Worm (Caenorhabditis elegans) whole organism, L4 larva: ENCODE results near the gene mrps-18C.

Source experiments
- F10B5.3 ChIP-seq: sonication (generic microtip); optimal IDR thresholded peaks from 2 replicates; lab custom pipeline; 2016; ENCODE audit warnings: mild to moderate bottlenecking, missing genetic modification characterization, missing compliant biosample characterization
- F44E2.7 ChIP-seq: fragments of 200-800 bp; sonication (Bioruptor generic); IDR thresholded peaks from 2 replicates; pipeline ENCODE4 v2.1.2; 2022; ENCODE audit warnings: missing genetic modification characterization, missing compliant biosample characterization
- T20F7.1 ChIP-seq: fragments of 200-800 bp; sonication (Bioruptor generic); optimal IDR thresholded peaks from 2 replicates; lab custom pipeline; 2018; ENCODE audit warnings: mild to moderate bottlenecking, missing genetic modification characterization, missing compliant biosample characterization
- Y105C5A.15 ChIP-seq: fragments of 200-800 bp; sonication (Bioruptor generic); IDR thresholded peaks from 2 replicates; pipeline ENCODE4 v1.3.6; 2022; ENCODE audit warnings: missing genetic modification characterization, missing compliant biosample characterization
- Y48G9A.11 ChIP-seq: fragments of 200-800 bp; sonication (Bioruptor generic); IDR thresholded peaks from 2 replicates; pipeline ENCODE4 v1.3.6; 2022; ENCODE audit warnings: missing genetic modification reagents, missing genetic modification characterization, missing compliant biosample characterization
- ZK337.2 ChIP-seq: fragments of 200-800 bp; sonication (Bioruptor generic); IDR thresholded peaks from 2 replicates; pipeline ENCODE4 v1.3.6; 2022; ENCODE audit warnings: missing genetic modification reagents, missing genetic modification characterization, missing compliant biosample characterization
- ZK546.5 ChIP-seq, 2 experiments: sonication (generic microtip); optimal IDR thresholded peaks; 2 replicates each; lab custom pipeline; 2017; ENCODE audit warnings: missing biosample characterization in 2 of 2, missing genetic modification characterization in 2 of 2
- aha-1 ChIP-seq: fragments of 150-350 bp; peaks from one replicate; lab custom pipeline; 2014; ENCODE audit warnings: missing biosample characterization, missing genetic modification characterization
- daf-12 ChIP-seq: fragments of 150-350 bp; optimal IDR thresholded peaks from 2 replicates; lab custom pipeline; 2014; ENCODE audit warnings: missing biosample characterization, missing genetic modification reagents, missing genetic modification characterization
- daf-16 ChIP-seq, 3 experiments: sonication (generic microtip); optimal IDR thresholded peaks; 2 replicates each; lab custom pipeline; 2016 to 2017; ENCODE audit warnings: missing genetic modification characterization in 3 of 3, missing genetic modification reagents in 3 of 3, mild to moderate bottlenecking in 2 of 3, missing compliant biosample characterization in 2 of 3, missing biosample characterization in 1 of 3, moderate library complexity in 1 of 3
- dmd-6 ChIP-seq: fragments of 200-800 bp; sonication (Bioruptor generic); IDR thresholded peaks from 2 replicates; pipeline ENCODE4 v1.3.6; 2022; ENCODE audit warnings: missing genetic modification reagents, missing genetic modification characterization, missing compliant biosample characterization
- dmd-8 ChIP-seq: fragments of 200-800 bp; sonication (Bioruptor generic); IDR thresholded peaks from 2 replicates; pipeline ENCODE4 v1.3.6; 2022; ENCODE audit warnings: missing genetic modification characterization, missing compliant biosample characterization
- dmd-9 ChIP-seq: fragments of 200-800 bp; sonication (Bioruptor generic); IDR thresholded peaks from 2 replicates; pipeline ENCODE4 v1.3.6; 2022; ENCODE audit warnings: missing genetic modification reagents, missing genetic modification characterization, missing compliant biosample characterization
- dpl-1 ChIP-seq: fragments of 150-350 bp; optimal IDR thresholded peaks from 2 replicates; lab custom pipeline; 2014; ENCODE audit warnings: missing biosample characterization, missing genetic modification reagents, missing genetic modification characterization
- egl-43 ChIP-seq: fragments of 200-800 bp; sonication (Bioruptor generic); IDR thresholded peaks from 2 replicates; pipeline ENCODE4 v1.3.6; 2022; ENCODE audit warnings: missing genetic modification reagents, missing genetic modification characterization, missing compliant biosample characterization
- fkh-10 ChIP-seq: fragments of 150-350 bp; optimal IDR thresholded peaks from 2 replicates; lab custom pipeline; 2014; ENCODE audit warnings: missing biosample characterization, missing genetic modification reagents, missing genetic modification characterization
- gei-8 ChIP-seq: fragments of 200-800 bp; sonication (Bioruptor generic); optimal IDR thresholded peaks from 2 replicates; lab custom pipeline; 2018; ENCODE audit warnings: mild to moderate bottlenecking, missing genetic modification characterization, missing compliant biosample characterization
- hif-1 ChIP-seq, 2 experiments: sonication (generic microtip); optimal IDR thresholded peaks; 2 replicates each; lab custom pipeline; 2016 to 2017; ENCODE audit warnings: missing compliant biosample characterization in 2 of 2, missing genetic modification characterization in 2 of 2, missing genetic modification reagents in 2 of 2, missing genotype in 2 of 2, mild to moderate bottlenecking in 1 of 2
- lin-13 ChIP-seq: fragments of 150-350 bp; optimal IDR thresholded peaks from 2 replicates; lab custom pipeline; 2014; ENCODE audit warnings: missing biosample characterization, missing genetic modification reagents, missing genetic modification characterization
- lin-38 ChIP-seq: fragments of 200-800 bp; sonication (Bioruptor generic); IDR thresholded peaks from 2 replicates; pipeline ENCODE4 v1.3.6; 2022; ENCODE audit warnings: missing genetic modification reagents, missing genetic modification characterization, missing compliant biosample characterization
- lsy-2 ChIP-seq, 2 experiments: fragments of 150-350 bp in 1 of 2; sonication (generic microtip) in 1 of 2; optimal IDR thresholded peaks; 2 replicates each; lab custom pipeline; 2014 to 2017; ENCODE audit warnings: missing biosample characterization in 2 of 2, missing genetic modification characterization in 2 of 2
- madf-5 ChIP-seq, 2 experiments: fragments of 200-800 bp; sonication (Bioruptor generic); IDR thresholded peaks; 2 replicates each; pipeline ENCODE4 v1.3.6; 2022; ENCODE audit warnings: missing compliant biosample characterization in 2 of 2, missing genetic modification characterization in 2 of 2
- mdl-1 ChIP-seq, 2 experiments: fragments of 150-350 bp in 1 of 2; sonication (generic microtip) in 1 of 2; optimal IDR thresholded peaks; 2 replicates each; lab custom pipeline; 2014 to 2017; ENCODE audit warnings: missing biosample characterization in 2 of 2, missing genetic modification characterization in 2 of 2
- mes-2 ChIP-seq: sonication (generic microtip); optimal IDR thresholded peaks from 2 replicates; lab custom pipeline; 2016; ENCODE audit warnings: missing genotype, mild to moderate bottlenecking, missing genetic modification characterization, missing compliant biosample characterization; ENCODE audit not compliant: poor library complexity, severe bottlenecking
- nhr-10 ChIP-seq: fragments of 150-350 bp; optimal IDR thresholded peaks from 2 replicates; lab custom pipeline; 2014; ENCODE audit warnings: missing biosample characterization, missing genetic modification characterization
- nhr-28 ChIP-seq: fragments of 150-350 bp; optimal IDR thresholded peaks from 2 replicates; lab custom pipeline; 2014; ENCODE audit warnings: missing biosample characterization, missing genetic modification characterization
- nhr-41 ChIP-seq: fragments of 200-800 bp; sonication (Bioruptor generic); IDR thresholded peaks from 2 replicates; pipeline ENCODE4 v1.3.6; 2022; ENCODE audit warnings: missing genetic modification reagents, missing genetic modification characterization, missing compliant biosample characterization
- nhr-48 ChIP-seq: sonication (generic microtip); optimal IDR thresholded peaks from 2 replicates; lab custom pipeline; 2016; ENCODE audit warnings: mild to moderate bottlenecking, missing genetic modification characterization, missing compliant biosample characterization
- nhr-6 ChIP-seq: fragments of 150-350 bp; optimal IDR thresholded peaks from 2 replicates; lab custom pipeline; 2014; ENCODE audit warnings: missing biosample characterization, missing genetic modification characterization
- nhr-77 ChIP-seq: fragments of 150-350 bp; optimal IDR thresholded peaks from 2 replicates; lab custom pipeline; 2014; ENCODE audit warnings: missing biosample characterization, missing genetic modification characterization
- sdz-12 ChIP-seq: fragments of 200-800 bp; sonication (Bioruptor generic); optimal IDR thresholded peaks from 2 replicates; lab custom pipeline; 2018; ENCODE audit warnings: mild to moderate bottlenecking, missing genetic modification characterization, missing compliant biosample characterization
- tra-1 ChIP-seq: fragments of 200-800 bp; sonication (Bioruptor generic); IDR thresholded peaks from 2 replicates; pipeline ENCODE4 v1.3.6; 2022; ENCODE audit warnings: missing genetic modification reagents, missing genetic modification characterization, missing compliant biosample characterization
- unc-62 ChIP-seq, 3 experiments: fragments of 150-350 bp in 1 of 3; sonication (generic microtip); optimal IDR thresholded peaks in 2 of 3; peaks in 1 of 3; 1 replicate in 1 of 3; 2 replicates in 2 of 3; lab custom pipeline; 2014 to 2017; ENCODE audit warnings: missing biosample characterization in 3 of 3, missing genetic modification characterization in 3 of 3, missing genetic modification reagents in 3 of 3, missing genotype in 1 of 3
- vab-7 ChIP-seq: fragments of 200-800 bp; sonication (Bioruptor generic); IDR thresholded peaks from 2 replicates; pipeline ENCODE4 v1.3.6; 2022; ENCODE audit warnings: missing genetic modification reagents, missing genetic modification characterization, missing compliant biosample characterization
- zip-2 ChIP-seq: fragments of 150-350 bp; optimal IDR thresholded peaks from 2 replicates; lab custom pipeline; 2014; ENCODE audit warnings: missing biosample characterization, missing genetic modification characterization

The mrps-18C gene

DNA sequence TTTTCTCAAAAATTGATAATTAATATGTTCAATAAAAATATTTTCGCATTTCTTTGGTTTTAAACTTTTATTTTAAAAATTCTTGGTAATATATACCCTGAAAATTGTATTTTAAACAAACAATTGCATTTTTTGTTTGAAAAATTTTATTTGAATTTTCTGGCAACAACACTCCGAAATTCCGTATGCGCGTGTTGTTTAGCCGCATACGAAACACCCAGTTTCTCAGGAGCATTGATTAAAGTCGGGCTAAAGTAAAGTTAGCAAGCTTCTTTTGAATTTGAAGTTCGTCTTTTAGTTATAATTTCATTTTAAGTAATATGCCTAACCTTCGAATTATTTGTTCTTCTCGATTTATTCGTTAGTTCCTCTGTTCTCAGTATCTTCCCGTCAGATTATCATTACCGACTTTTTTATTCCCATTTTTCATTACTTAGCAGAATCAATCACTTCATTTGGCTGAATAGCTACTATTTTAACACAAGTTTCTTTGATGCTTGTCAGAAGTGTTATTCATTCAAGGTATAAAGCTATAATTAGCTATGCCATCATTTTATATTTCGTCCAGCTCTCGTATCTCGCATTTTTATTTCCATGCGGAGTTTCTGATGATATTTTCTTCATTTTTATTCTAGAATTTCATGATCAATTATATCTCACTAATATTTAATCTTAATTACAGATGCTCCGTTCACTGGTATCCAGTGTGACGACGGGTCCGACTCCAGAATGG, at the start of gene mrps-18C:
TSS of gene mrps-18C (plus strand) at position 683 of the 733 bp plus-strand sequence.
- TF ChIP-seq aha-1 (tag; lab: Kevin White, UChicago) (peak; percentile 73), Y48G9A.11 (peak; percentile 60; the same call in 1 of the 2 replicates), nhr-28 (no peak), nhr-10 (tag; lab: Kevin White, UChicago) (no peak), sdz-12 (GFP tag; lab: Kevin White, UChicago) (no peak), tra-1 (no peak), dpl-1 (GFP tag; lab: Kevin White, UChicago) (peak; percentile 40), ZK546.5 (tag; optimal IDR thresholded peaks at IDR 0.05; lab: Kevin White, UChicago) (no peak), T20F7.1 (GFP tag; lab: Kevin White, UChicago) (peak; percentile 93), unc-62 (GFP tag; optimal IDR thresholded peaks at IDR 0.05 in 1 of 2; lab: Kevin White, UChicago) (peak in 1 of 2 experiments; percentile 28), unc-62 (tag; optimal IDR thresholded peaks at IDR 0.05; lab: Kevin White, UChicago) (no peak), Y105C5A.15 (GFP tag; lab: Robert Waterston, UW) (no peak), nhr-48 (tag; lab: Kevin White, UChicago) (no peak), nhr-41 (GFP tag; lab: Robert Waterston, UW) (no peak), hif-1 (tag; optimal IDR thresholded peaks at IDR 0.05; lab: Kevin White, UChicago) (no peak), dmd-9 (GFP tag; lab: Robert Waterston, UW) (no peak), mes-2 (peak; percentile 59), lsy-2 (tag; optimal IDR thresholded peaks at IDR 0.05; lab: Kevin White, UChicago) (peak in 1 of 2 experiments; percentile 52)

DNA sequence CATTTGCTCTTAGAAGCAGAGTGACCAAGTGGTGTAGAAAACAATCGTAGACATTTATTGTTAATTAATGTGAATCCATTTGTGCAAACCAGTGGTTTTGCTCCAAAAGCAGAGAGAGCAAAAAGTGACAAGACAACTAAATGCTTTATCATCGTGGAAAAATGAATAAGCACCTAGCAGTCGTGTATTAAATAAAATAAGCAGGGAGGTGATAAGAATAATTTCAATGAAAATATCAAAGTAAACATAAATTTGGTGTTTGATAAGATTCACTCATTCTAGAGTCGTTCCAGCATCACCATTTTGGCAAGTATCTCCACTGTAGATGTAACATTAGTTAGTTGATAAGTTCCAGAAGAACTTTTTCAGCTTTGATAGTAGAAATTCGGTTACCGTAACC, 48.1 kb upstream of the mrps-18C start, which contains the start of gene clec-6:
TSS of gene clec-6 (minus strand) at position 154 of the 400 bp plus-strand sequence.
- TF ChIP-seq dmd-6 (GFP tag; lab: Robert Waterston, UW) (peak; percentile 36; the same call in 1 of the 2 replicates), daf-16 (GFP tag; optimal IDR thresholded peaks at IDR 0.05; lab: Kevin White, UChicago) (no peak), daf-16 (tag; optimal IDR thresholded peaks at IDR 0.05; lab: Kevin White, UChicago) (peak; percentile 42), nhr-28 (peak; percentile 8), madf-5 (GFP tag; IDR thresholded peaks at IDR 0.05; lab: Robert Waterston, UW) (no peak)

ce11 chrIII:4890997-4891396, 44.4 kb upstream of the mrps-18C start, which contains the start of gene F26F4.5:
F26F4.5 (minus strand) TSS chrIII:4891252.
- peak; percentile 70 for TF ChIP-seq aha-1 (tag; lab: Kevin White, UChicago)
- no peak for TF ChIP-seq nhr-77 (tag; lab: Kevin White, UChicago)
- peak; percentile 45; the same call in 1 of the 2 replicates for TF ChIP-seq lin-38
- TF ChIP-seq vab-7 (GFP tag; lab: Robert Waterston, UW): no peak

DNA sequence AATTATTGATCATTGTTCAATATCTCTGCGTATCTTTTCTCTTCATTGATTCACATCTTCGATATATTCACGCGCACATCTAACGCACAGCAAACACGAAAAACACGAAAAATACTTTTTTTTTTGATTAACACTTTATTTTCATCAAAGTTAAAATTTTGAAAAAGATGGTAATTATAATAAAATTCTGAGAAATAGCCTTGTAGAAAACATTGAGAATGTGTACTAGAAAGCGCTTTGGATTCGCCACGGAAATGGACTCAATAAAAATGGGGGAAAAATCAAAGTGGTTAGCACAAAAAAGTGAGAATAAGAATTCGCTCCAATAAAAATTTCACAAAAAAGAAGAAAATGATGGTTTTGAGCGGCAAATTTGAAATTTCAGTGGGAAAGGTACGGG, 41.8 kb upstream of the mrps-18C start, which contains the start of gene F26F4.6:
TSS of gene F26F4.6 (minus strand) at position 101 of the 400 bp plus-strand sequence.
- TF ChIP-seq mdl-1 (tag; optimal IDR thresholded peaks at IDR 0.05; lab: Kevin White, UChicago) (no peak), F44E2.7 (GFP tag; lab: Robert Waterston, UW) (no peak), Y48G9A.11 (no peak), F10B5.3 (tag; lab: Kevin White, UChicago) (no peak), dmd-8 (no peak), gei-8 (no peak), zip-2 (tag; lab: Kevin White, UChicago) (no peak), fkh-10 (no peak), ZK337.2 (GFP tag; lab: Robert Waterston, UW) (no peak), lin-13 (no peak), nhr-6 (tag; lab: Kevin White, UChicago) (no peak), daf-12 (tag; lab: Kevin White, UChicago) (no peak), egl-43 (GFP tag; lab: Robert Waterston, UW) (no peak)
